Fruit fly (Drosophila melanogaster): ENCODE results near the gene mthl2.

- TF ChIP-seq pan (optimal IDR thresholded peaks at IDR 0.05) (no peak), Rel (GFP tag; optimal IDR thresholded peaks at IDR 0.05) (no peak), Rel (tag; optimal IDR thresholded peaks at IDR 0.05) (peak; percentile 39), br (GFP tag; optimal IDR thresholded peaks at IDR 0.05) (no peak), sage (GFP tag; optimal IDR thresholded peaks at IDR 0.05) (no peak), Dfd (GFP tag; optimal IDR thresholded peaks at IDR 0.05) (no peak), Mio (GFP tag; optimal IDR thresholded peaks at IDR 0.05) (no peak)
These were observed 17.3 kb downstream of the mthl2 start for dm6 chr3L:5621908-5622307.
